Fruit fly (Drosophila melanogaster) whole organism, wandering third instar larva: ENCODE results near the gene NijA.

Source experiments
- Abd-B ChIP-seq: fragments of >200 bp; optimal IDR thresholded peaks from 2 replicates; lab custom pipeline; 2017; ENCODE audit warnings: missing biosample characterization, missing genetic modification characterization
- CG32264 ChIP-seq: fragments of 200-800 bp; sonication (Bioruptor generic); optimal IDR thresholded peaks from 2 replicates; lab custom pipeline; 2016; ENCODE audit warnings: missing biosample characterization, missing genetic modification characterization
- CG9705 ChIP-seq: fragments of 200-800 bp; sonication (Bioruptor generic); optimal IDR thresholded peaks from 2 replicates; lab custom pipeline; 2018; ENCODE audit warnings: missing biosample characterization, mild to moderate bottlenecking, missing genetic modification characterization
- CrebA ChIP-seq: fragments of 200-800 bp; sonication (Bioruptor generic); optimal IDR thresholded peaks from 2 replicates; lab custom pipeline; 2016; ENCODE audit warnings: missing biosample characterization, mild to moderate bottlenecking, missing genetic modification characterization, borderline replicate concordance
- Dfd ChIP-seq: fragments of >200 bp; optimal IDR thresholded peaks from 2 replicates; lab custom pipeline; 2017; ENCODE audit warnings: missing biosample characterization, missing genetic modification characterization
- Dif ChIP-seq: fragments of 200-275, 200-300 bp; sonication (Bioruptor generic); optimal IDR thresholded peaks from 2 replicates; lab custom pipeline; 2018; ENCODE audit warnings: missing biosample characterization, missing genetic modification characterization; ENCODE audit not compliant: partially characterized antibody
- GATAd ChIP-seq: sonication (Bioruptor generic); optimal IDR thresholded peaks from 2 replicates; lab custom pipeline; 2016; ENCODE audit warnings: missing biosample characterization, missing genetic modification characterization
- HLH106 ChIP-seq: fragments of 200-800 bp; optimal IDR thresholded peaks from 3 replicates; lab custom pipeline; 2019; ENCODE audit warnings: missing biosample characterization, mild to moderate bottlenecking, missing genetic modification characterization, moderate library complexity
- Hnf4 ChIP-seq: fragments of 200-800 bp; sonication (Bioruptor generic); optimal IDR thresholded peaks from 2 replicates; lab custom pipeline; 2016; ENCODE audit warnings: missing biosample characterization, mild to moderate bottlenecking, missing genetic modification characterization
- Hr78 ChIP-seq: fragments of >200 bp; optimal IDR thresholded peaks from 2 replicates; lab custom pipeline; 2017; ENCODE audit warnings: missing biosample characterization, missing genetic modification characterization
- Hr83 ChIP-seq: fragments of 200-300 bp; sonication (Bioruptor generic); optimal IDR thresholded peaks from 2 replicates; lab custom pipeline; 2016; ENCODE audit warnings: missing biosample characterization, mild to moderate bottlenecking, missing genetic modification characterization, moderate library complexity; ENCODE audit not compliant: poor library complexity, severe bottlenecking
- Jra ChIP-seq: sonication (Bioruptor generic); optimal IDR thresholded peaks from 2 replicates; lab custom pipeline; 2016; ENCODE audit warnings: missing biosample characterization, missing genetic modification characterization
- Mio ChIP-seq: sonication (Bioruptor generic); optimal IDR thresholded peaks from 2 replicates; lab custom pipeline; 2016; ENCODE audit warnings: missing biosample characterization, missing genetic modification characterization
- Myc ChIP-seq: fragments of >200 bp; optimal IDR thresholded peaks from 2 replicates; lab custom pipeline; 2017
- N ChIP-seq: fragments of >200 bp; optimal IDR thresholded peaks from 2 replicates; lab custom pipeline; 2018; ENCODE audit warnings: missing biosample characterization, missing external identifiers, missing genetic modification characterization
- OdsH ChIP-seq: fragments of 200-800 bp; sonication (Bioruptor generic); optimal IDR thresholded peaks from 2 replicates; lab custom pipeline; 2016; ENCODE audit warnings: missing biosample characterization, mild to moderate bottlenecking, missing genetic modification characterization
- Rel ChIP-seq, 2 experiments: fragments of 200-800 bp; sonication (Bioruptor generic) in 1 of 2; optimal IDR thresholded peaks; 2 replicates in 1 of 2; 3 replicates in 1 of 2; lab custom pipeline; 2016 to 2019; ENCODE audit warnings: mild to moderate bottlenecking in 2 of 2, missing biosample characterization in 2 of 2, missing genetic modification characterization in 2 of 2, moderate library complexity in 1 of 2
- Sp1 ChIP-seq: fragments of 200-800 bp; sonication (Bioruptor generic); optimal IDR thresholded peaks from 3 replicates; lab custom pipeline; 2019; ENCODE audit warnings: missing biosample characterization, mild to moderate bottlenecking, missing genetic modification characterization, moderate library complexity
- Vsx2 ChIP-seq: fragments of 200-300, 225-300 bp; sonication (Bioruptor generic); optimal IDR thresholded peaks from 2 replicates; lab custom pipeline; 2018; ENCODE audit warnings: missing biosample characterization, missing genetic modification characterization; ENCODE audit not compliant: partially characterized antibody
- br ChIP-seq: fragments of 200-800 bp; sonication (Bioruptor generic); optimal IDR thresholded peaks from 2 replicates; lab custom pipeline; 2016; ENCODE audit warnings: missing biosample characterization, missing genetic modification characterization
- brk ChIP-seq: fragments of 200-800 bp; sonication (Bioruptor generic); optimal IDR thresholded peaks from 2 replicates; lab custom pipeline; 2016; ENCODE audit warnings: missing biosample characterization, mild to moderate bottlenecking, missing genetic modification characterization
- dl ChIP-seq, 2 experiments: fragments of 175-275, 200-275 bp in 1 of 2; fragments of 200-275 bp in 1 of 2; sonication (Bioruptor generic); optimal IDR thresholded peaks; lab custom pipeline; 2018; ENCODE audit warnings: mild to moderate bottlenecking in 2 of 2, missing biosample characterization in 2 of 2, missing genetic modification characterization in 2 of 2, moderate library complexity in 2 of 2; ENCODE audit not compliant: partially characterized antibody in 2 of 2, insufficient read depth in 1 of 2
- dmrt93B ChIP-seq: fragments of 200-800 bp; sonication (Bioruptor generic); optimal IDR thresholded peaks from 2 replicates; lab custom pipeline; 2018; ENCODE audit warnings: missing biosample characterization, mild to moderate bottlenecking, missing genetic modification characterization
- dsf ChIP-seq: sonication (Bioruptor generic); optimal IDR thresholded peaks from 2 replicates; lab custom pipeline; 2016; ENCODE audit warnings: missing biosample characterization, missing genetic modification characterization, borderline replicate concordance
- ey ChIP-seq: fragments of 200-800 bp; sonication (Bioruptor generic); optimal IDR thresholded peaks from 2 replicates; lab custom pipeline; 2016; ENCODE audit warnings: missing biosample characterization, missing genetic modification characterization
- foxo ChIP-seq, 2 experiments: fragments of 200-800 bp; sonication (Bioruptor generic); optimal IDR thresholded peaks; 2 replicates in 1 of 2; 3 replicates in 1 of 2; lab custom pipeline; 2016 to 2017; ENCODE audit warnings: missing biosample characterization in 2 of 2, missing genetic modification characterization in 2 of 2
- fru ChIP-seq: fragments of 200-800 bp; sonication (Bioruptor generic); optimal IDR thresholded peaks from 3 replicates; lab custom pipeline; 2016; ENCODE audit warnings: missing biosample characterization, mild to moderate bottlenecking, missing genetic modification characterization
- h ChIP-seq: fragments of 200-800 bp; sonication (Bioruptor generic); optimal IDR thresholded peaks from 3 replicates; lab custom pipeline; 2016; ENCODE audit warnings: missing biosample characterization, mild to moderate bottlenecking, missing genetic modification characterization
- jim ChIP-seq: fragments of 175-275, 200-325 bp; sonication (Bioruptor generic); optimal IDR thresholded peaks from 2 replicates; lab custom pipeline; 2016; ENCODE audit warnings: missing biosample characterization, mild to moderate bottlenecking, missing genetic modification characterization
- lola ChIP-seq: fragments of >200 bp; optimal IDR thresholded peaks from 2 replicates; lab custom pipeline; 2017; ENCODE audit warnings: missing biosample characterization, missing genetic modification characterization
- pan ChIP-seq: fragments of >200 bp; optimal IDR thresholded peaks from 2 replicates; lab custom pipeline; 2017
- psq ChIP-seq: fragments of 200-800 bp; sonication (Bioruptor generic); optimal IDR thresholded peaks from 3 replicates; lab custom pipeline; 2017; ENCODE audit warnings: missing biosample characterization, mild to moderate bottlenecking, missing genetic modification characterization, moderate library complexity
- rgr ChIP-seq: fragments of 200-800 bp; sonication (Bioruptor generic); optimal IDR thresholded peaks from 3 replicates; lab custom pipeline; 2016; ENCODE audit warnings: missing biosample characterization, mild to moderate bottlenecking, missing genetic modification characterization
- sage ChIP-seq: fragments of 200-800 bp; sonication (Bioruptor generic); optimal IDR thresholded peaks from 2 replicates; lab custom pipeline; 2016; ENCODE audit warnings: missing biosample characterization, mild to moderate bottlenecking, missing genetic modification characterization
- sv ChIP-seq: fragments of 200-800 bp; sonication (Bioruptor generic); optimal IDR thresholded peaks from 3 replicates; lab custom pipeline; 2016; ENCODE audit warnings: missing biosample characterization, missing genetic modification characterization
- tai ChIP-seq: sonication (Bioruptor generic); optimal IDR thresholded peaks from 2 replicates; lab custom pipeline; 2016; ENCODE audit warnings: missing biosample characterization, missing genetic modification characterization
- usp ChIP-seq: fragments of >200 bp; optimal IDR thresholded peaks from 2 replicates; lab custom pipeline; 2017; ENCODE audit warnings: missing biosample characterization, missing genetic modification characterization
- woc ChIP-seq: sonication (Bioruptor generic); optimal IDR thresholded peaks from 2 replicates; lab custom pipeline; 2016; ENCODE audit warnings: missing biosample characterization, mild to moderate bottlenecking, missing genetic modification characterization

The NijA gene

dm6 chr3L:10667341-10667740, 29.3 kb downstream of the NijA start:
- no peak for TF ChIP-seq brk
- TF ChIP-seq Sp1: no peak
- no peak for TF ChIP-seq br (GFP tag; lab: Kevin White, UChicago)
- no peak for TF ChIP-seq dl (GFP tag; optimal IDR thresholded peaks at IDR 0.05; lab: Kevin White, UChicago; ENCODE audit: insufficient read depth in 1 of 2, partially characterized antibody in 2 of 2)
- peak; percentile 15 for TF ChIP-seq OdsH
- TF ChIP-seq jim (GFP tag; lab: Kevin White, UChicago): no peak
- TF ChIP-seq foxo (GFP tag; optimal IDR thresholded peaks at IDR 0.05; lab: Kevin White, UChicago): no peak
- TF ChIP-seq fru (GFP tag; lab: Kevin White, UChicago): peak; percentile 14
- no peak for TF ChIP-seq Abd-B (GFP tag; lab: Kevin White, UChicago)
- no peak for TF ChIP-seq Hr78 (GFP tag; lab: Kevin White, UChicago)
- no peak for TF ChIP-seq sage (GFP tag; lab: Kevin White, UChicago)
- TF ChIP-seq dsf (GFP tag; lab: Kevin White, UChicago): no peak
- TF ChIP-seq dmrt93B (GFP tag; lab: Kevin White, UChicago): no peak
- no peak for TF ChIP-seq CrebA (GFP tag; lab: Kevin White, UChicago)
- TF ChIP-seq tai: no peak
- TF ChIP-seq Rel (GFP tag; optimal IDR thresholded peaks at IDR 0.05; lab: Kevin White, UChicago): no peak
- peak; percentile 49 for TF ChIP-seq Rel (tag; optimal IDR thresholded peaks at IDR 0.05; lab: Kevin White, UChicago)
- TF ChIP-seq h (GFP tag; lab: Kevin White, UChicago): peak; percentile 22
- TF ChIP-seq Vsx2 (GFP tag; lab: Kevin White, UChicago): no peak
- TF ChIP-seq woc: no peak
- no peak for TF ChIP-seq usp (GFP tag; lab: Kevin White, UChicago)
- no peak for TF ChIP-seq ey
- TF ChIP-seq GATAd (GFP tag; lab: Kevin White, UChicago): no peak
- no peak for TF ChIP-seq Myc (lab: Kevin White, UChicago)
- peak; percentile 34 for TF ChIP-seq Hr83 (GFP tag; lab: Kevin White, UChicago)
- TF ChIP-seq CG9705: no peak
- no peak for TF ChIP-seq Mio (GFP tag; lab: Kevin White, UChicago)
- TF ChIP-seq lola (GFP tag; lab: Kevin White, UChicago): no peak
- no peak for TF ChIP-seq sv (GFP tag; lab: Kevin White, UChicago)
- TF ChIP-seq Hnf4 (GFP tag; lab: Kevin White, UChicago): no peak
- peak; percentile 38 for TF ChIP-seq Dfd (GFP tag; lab: Kevin White, UChicago)
- peak; percentile 8 for TF ChIP-seq Jra (GFP tag; lab: Kevin White, UChicago)
- peak; percentile 29 for TF ChIP-seq psq
- peak; percentile 15 for TF ChIP-seq Dif (GFP tag; lab: Kevin White, UChicago)
- no peak for TF ChIP-seq HLH106 (tag; lab: Kevin White, UChicago)
- TF ChIP-seq pan (lab: Kevin White, UChicago): no peak
- TF ChIP-seq N (GFP tag; lab: Kevin White, UChicago): no peak
- no peak for TF ChIP-seq rgr (GFP tag; lab: Kevin White, UChicago)
- no peak for TF ChIP-seq CG32264 (GFP tag; lab: Kevin White, UChicago)

DNA sequence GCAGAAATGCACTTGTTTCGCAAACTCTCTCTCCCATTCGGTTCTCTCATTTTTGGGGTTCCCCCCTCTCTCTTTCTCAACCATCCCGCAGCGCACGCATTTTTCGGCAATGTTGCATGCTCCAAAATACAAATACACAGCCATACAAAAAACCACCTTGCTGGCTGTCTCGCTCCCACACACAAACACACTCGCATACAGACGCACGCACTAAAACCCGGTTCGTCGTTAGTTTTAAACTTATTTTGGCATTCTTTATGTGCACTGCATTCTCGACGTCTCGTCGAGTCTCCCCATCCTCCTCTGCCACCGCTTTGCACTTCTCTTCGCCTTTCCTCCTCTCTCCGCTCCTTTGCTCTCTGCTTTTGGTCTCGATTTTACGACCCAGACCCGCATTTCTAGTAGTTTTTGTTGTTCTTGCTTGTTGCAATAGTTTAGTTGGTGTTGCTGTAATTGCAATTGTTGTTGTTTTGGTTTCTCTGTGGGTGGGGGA, 30.1 kb downstream of the NijA start:
- no peak for TF ChIP-seq jim (GFP tag; lab: Kevin White, UChicago)
- no peak for TF ChIP-seq h (GFP tag; lab: Kevin White, UChicago)
- peak; percentile 95 for TF ChIP-seq psq
- TF ChIP-seq sage (GFP tag; lab: Kevin White, UChicago): no peak
- no peak for TF ChIP-seq Myc (lab: Kevin White, UChicago)
- peak; percentile 68 for TF ChIP-seq Dif (GFP tag; lab: Kevin White, UChicago)
- no peak for TF ChIP-seq Abd-B (GFP tag; lab: Kevin White, UChicago)
- TF ChIP-seq tai: no peak
- TF ChIP-seq Rel (GFP tag; optimal IDR thresholded peaks at IDR 0.05; lab: Kevin White, UChicago): no peak
- peak; percentile 93 for TF ChIP-seq Rel (tag; optimal IDR thresholded peaks at IDR 0.05; lab: Kevin White, UChicago)
- TF ChIP-seq fru (GFP tag; lab: Kevin White, UChicago): no peak
